Worm (Caenorhabditis elegans): Measurements from ENCODE around the gene K09F6.10.
"Not testable (repeated sequence)": the region's sequence is repeated elsewhere in the genome, so short reads cannot be mapped to it uniquely, and the experiment has no call there.

The K09F6.10 gene

ce11 chrII:2292549-2292948 lies 3.9 kb upstream of the K09F6.10 start:
- no peak for TF ChIP-seq Y116A8C.19 (tag; optimal IDR thresholded peaks at IDR 0.05; ENCODE audit: borderline replicate concordance)
- TF ChIP-seq elt-2 (tag; optimal IDR thresholded peaks at IDR 0.05), result peak; percentile 5
- no peak for TF ChIP-seq tlp-1 (tag; optimal IDR thresholded peaks at IDR 0.05)

- no peak for TF ChIP-seq hpl-2 (GFP tag; optimal IDR thresholded peaks at IDR 0.05)
- no peak for TF ChIP-seq F16B12.6 (tag; optimal IDR thresholded peaks at IDR 0.05)
- no peak for TF ChIP-seq lin-39 (tag; optimal IDR thresholded peaks at IDR 0.05)
- no peak for TF ChIP-seq mab-9 (GFP tag; IDR thresholded peaks at IDR 0.05)
- no peak for TF ChIP-seq nhr-11 (tag; optimal IDR thresholded peaks at IDR 0.05)
- no peak for TF ChIP-seq fkh-10 (GFP tag; optimal IDR thresholded peaks at IDR 0.05)
- TF ChIP-seq nhr-84 (tag; optimal IDR thresholded peaks at IDR 0.05), result no peak
- TF ChIP-seq ama-1 (optimal IDR thresholded peaks at IDR 0.05), result no peak
- no peak for TF ChIP-seq rnt-1 (tag; optimal IDR thresholded peaks at IDR 0.05)
- TF ChIP-seq mdl-1 (tag; optimal IDR thresholded peaks at IDR 0.05), result no peak
- TF ChIP-seq zip-4 (GFP tag; optimal IDR thresholded peaks at IDR 0.05), result no peak
- no peak for TF ChIP-seq nhr-237 (tag; optimal IDR thresholded peaks at IDR 0.05)
- no peak for TF ChIP-seq lsy-2 (tag; optimal IDR thresholded peaks at IDR 0.05)
- no peak for TF ChIP-seq mep-1 (tag; optimal IDR thresholded peaks at IDR 0.05)
- no peak for TF ChIP-seq vab-15 (tag; optimal IDR thresholded peaks at IDR 0.05)
- TF ChIP-seq egl-27 (tag; optimal IDR thresholded peaks at IDR 0.05), result no peak
- TF ChIP-seq snu-23 (GFP tag; optimal IDR thresholded peaks at IDR 0.05), result no peak
These were observed 3.3 kb upstream of the K09F6.10 start, which contains the start of gene K09F6.7 for ce11 chrII:2292027-2292426. TSS of gene K09F6.7 (minus strand) at chrII:2292127.

ce11 chrII:2289441-2289840 lies 758 bp upstream of the K09F6.10 start:
- TF ChIP-seq isw-1 (GFP tag; IDR thresholded peaks at IDR 0.05) (peak; percentile 42), nhr-71 (tag; optimal IDR thresholded peaks at IDR 0.05) (peak; percentile 65), egl-27 (tag; optimal IDR thresholded peaks at IDR 0.05) (no peak), ceh-82 (tag; optimal IDR thresholded peaks at IDR 0.05) (peak; percentile 35 to 70 (median 61)), lin-14 (GFP tag; optimal IDR thresholded peaks at IDR 0.05) (peak; percentile 77), efl-1 (optimal IDR thresholded peaks at IDR 0.05) (peak; percentile 27 to 54), efl-1 (GFP tag; optimal IDR thresholded peaks at IDR 0.05 in 1 of 2) (peak in 1 of 2 experiments; percentile 39), skn-1 (tag; optimal IDR thresholded peaks at IDR 0.05) (peak; percentile 14), zip-4 (GFP tag; optimal IDR thresholded peaks at IDR 0.05) (peak; percentile 92), pax-3 (tag; optimal IDR thresholded peaks at IDR 0.05) (no peak), jun-1 (tag; optimal IDR thresholded peaks at IDR 0.05) (peak; percentile 51), ceh-8 (GFP tag; optimal IDR thresholded peaks at IDR 0.05) (no peak), nhr-47 (tag; optimal IDR thresholded peaks at IDR 0.05) (peak; percentile 32), lsy-2 (tag; optimal IDR thresholded peaks at IDR 0.05) (peak in 1 of 2 experiments; percentile 10)

ce11 chrII:2284703-2285102 lies 4.0 kb downstream of the K09F6.10 start:
- TF ChIP-seq efl-1 (optimal IDR thresholded peaks at IDR 0.05) (no peak), efl-1 (GFP tag; optimal IDR thresholded peaks at IDR 0.05 in 1 of 2) (peak in 1 of 2 experiments; percentile 57), hlh-4 (tag; optimal IDR thresholded peaks at IDR 0.05) (no peak)

ce11 chrII:2282599-2282998 lies 6.1 kb downstream of the K09F6.10 start, which contains the start of gene K09F6.9:
TSS of gene K09F6.9 (minus strand) at chrII:2282699.
- TF ChIP-seq tlp-1 (tag; optimal IDR thresholded peaks at IDR 0.05); unc-62 (GFP tag; optimal IDR thresholded peaks at IDR 0.05); blmp-1 (tag; optimal IDR thresholded peaks at IDR 0.05): not testable (repeated sequence)

ce11 chrII:2279839-2280238 lies 8.8 kb downstream of the K09F6.10 start, which contains the start of gene K09F6.11:
TSS of gene K09F6.11 (plus strand) at chrII:2280139.
- TF ChIP-seq lin-35 (GFP tag; optimal IDR thresholded peaks at IDR 0.05), result no peak

Measured in whole organism, L1 larva.